Fruit fly (Drosophila melanogaster) whole organism, embryonic: ENCODE data around the gene Obp93a.

Experiments used
- ATbp ChIP-seq: fragments of 200-800 bp; sonication (Bioruptor generic); optimal IDR thresholded peaks from 2 replicates; lab custom pipeline; 2017; ENCODE audit warnings: missing biosample characterization, mild to moderate bottlenecking, missing genetic modification characterization, missing genetic modification reagents
- Atf3 ChIP-seq: fragments of 200-800 bp; sonication (Bioruptor generic); optimal IDR thresholded peaks from 3 replicates; lab custom pipeline; 2016; ENCODE audit warnings: missing biosample characterization, missing genetic modification characterization
- CG10462 ChIP-seq: fragments of 200-800 bp; sonication (Bioruptor generic); optimal IDR thresholded peaks from 2 replicates; lab custom pipeline; 2016; ENCODE audit warnings: missing biosample characterization, missing genetic modification characterization
- CG10654 ChIP-seq: fragments of 200-800 bp; sonication (Bioruptor generic); optimal IDR thresholded peaks from 2 replicates; lab custom pipeline; 2016; ENCODE audit warnings: missing biosample characterization, missing genetic modification characterization
- CG11247 ChIP-seq: fragments of 200-800 bp; sonication (Bioruptor generic); IDR thresholded peaks from 2 replicates; pipeline ENCODE4 v1.3.6; 2022; ENCODE audit warnings: missing biosample characterization, missing genetic modification characterization
- CG1602 ChIP-seq: fragments of 200-800 bp; sonication (Bioruptor generic); optimal IDR thresholded peaks from 3 replicates; lab custom pipeline; 2016; ENCODE audit warnings: missing biosample characterization, missing genetic modification characterization
- CG16863 ChIP-seq: fragments of 200-800 bp; sonication (Bioruptor generic); optimal IDR thresholded peaks from 3 replicates; lab custom pipeline; 2016; ENCODE audit warnings: missing biosample characterization, missing genetic modification characterization
- CG17328 ChIP-seq: fragments of 200-800 bp; sonication (Bioruptor generic); IDR thresholded peaks from 2 replicates; pipeline ENCODE4 v1.3.6; 2022; ENCODE audit warnings: missing biosample characterization, missing genetic modification characterization
- CG43689 ChIP-seq: fragments of 200-800 bp; sonication (Bioruptor generic); IDR thresholded peaks from 2 replicates; pipeline ENCODE4 v1.3.6; 2022; ENCODE audit warnings: missing biosample characterization, missing genetic modification characterization
- CG4820 ChIP-seq: fragments of 200-800 bp; sonication (Bioruptor generic); optimal IDR thresholded peaks from 3 replicates; lab custom pipeline; 2016; ENCODE audit warnings: missing biosample characterization, missing genetic modification characterization
- CG7839 ChIP-seq: fragments of 200-800 bp; sonication (Bioruptor generic); optimal IDR thresholded peaks from 3 replicates; lab custom pipeline; 2018; ENCODE audit warnings: missing biosample characterization, mild to moderate bottlenecking, missing genetic modification characterization, moderate library complexity
- CG7963 ChIP-seq: fragments of 200-800 bp; sonication (Bioruptor generic); IDR thresholded peaks from 3 replicates; pipeline ENCODE4 v1.3.6; 2022; ENCODE audit warnings: missing biosample characterization, missing genetic modification characterization; ENCODE audit not compliant: partially characterized antibody
- CG7987 ChIP-seq: fragments of 200-800 bp; sonication (Bioruptor generic); optimal IDR thresholded peaks from 2 replicates; lab custom pipeline; 2018; ENCODE audit warnings: missing biosample characterization, mild to moderate bottlenecking, missing genetic modification characterization, moderate library complexity
- CG9727 ChIP-seq: fragments of 200-800 bp; sonication (Bioruptor generic); optimal IDR thresholded peaks from 3 replicates; lab custom pipeline; 2017; ENCODE audit warnings: missing biosample characterization, mild to moderate bottlenecking, missing genetic modification characterization
- D19A ChIP-seq: fragments of 200-800 bp; optimal IDR thresholded peaks from 3 replicates; lab custom pipeline; 2019; ENCODE audit warnings: missing biosample characterization, mild to moderate bottlenecking, missing genetic modification characterization, moderate library complexity
- D19B ChIP-seq: fragments of 200-800 bp; sonication (Bioruptor generic); optimal IDR thresholded peaks from 2 replicates; lab custom pipeline; 2017; ENCODE audit warnings: missing biosample characterization, mild to moderate bottlenecking, missing genetic modification characterization
- Fer1 ChIP-seq: fragments of 200-800 bp; sonication (Bioruptor generic); optimal IDR thresholded peaks from 2 replicates; lab custom pipeline; 2017; ENCODE audit warnings: missing biosample characterization, mild to moderate bottlenecking, missing genetic modification characterization
- HLHmδ ChIP-seq: fragments of 200-800 bp; sonication (Bioruptor generic); optimal IDR thresholded peaks from 2 replicates; lab custom pipeline; 2018; ENCODE audit warnings: missing biosample characterization, mild to moderate bottlenecking, missing genetic modification characterization, moderate library complexity
- Hr3 ChIP-seq: fragments of 200-800 bp; sonication (Bioruptor generic); optimal IDR thresholded peaks from 3 replicates; lab custom pipeline; 2016; ENCODE audit warnings: missing biosample characterization, missing genetic modification characterization
- Jarid2 ChIP-seq: fragments of 200-800 bp; sonication (Bioruptor generic); optimal IDR thresholded peaks from 3 replicates; lab custom pipeline; 2017; ENCODE audit warnings: mild to moderate bottlenecking, missing biosample characterization, missing genetic modification reagents, missing genetic modification characterization
- Lim3 ChIP-seq: fragments of 200-800 bp; sonication (Bioruptor generic); IDR thresholded peaks from 2 replicates; pipeline ENCODE4 v1.3.6; 2022; ENCODE audit warnings: missing biosample characterization, missing genetic modification characterization
- Med ChIP-seq: fragments of 200-800 bp; sonication (Bioruptor generic); peaks from one replicate; lab custom pipeline; 2016; ENCODE audit warnings: missing biosample characterization, missing genetic modification characterization, mild to moderate bottlenecking, inconsistent platforms, moderate library complexity
- NFAT ChIP-seq: fragments of 200-800 bp; sonication (Bioruptor generic); IDR thresholded peaks from 2 replicates; pipeline ENCODE4 v1.3.6; 2022; ENCODE audit warnings: missing biosample characterization, missing genetic modification characterization
- Neu2 ChIP-seq: fragments of 200-800 bp; sonication (Bioruptor generic); optimal IDR thresholded peaks from 3 replicates; lab custom pipeline; 2016; ENCODE audit warnings: missing biosample characterization, missing genetic modification characterization, borderline replicate concordance
- Opbp ChIP-seq: fragments of 200-800 bp; sonication (Bioruptor generic); IDR thresholded peaks from 3 replicates; pipeline ENCODE4 v1.3.6; 2022; ENCODE audit warnings: missing biosample characterization, missing genetic modification characterization; ENCODE audit not compliant: partially characterized antibody
- Sry-δ ChIP-seq: fragments of 200-800 bp; sonication (Bioruptor generic); optimal IDR thresholded peaks from 2 replicates; lab custom pipeline; 2016; ENCODE audit warnings: missing biosample characterization, missing genetic modification characterization
- Stat92E ChIP-seq, 3 experiments: fragments of >200 bp in 2 of 3; fragments of 200-800 bp in 1 of 3; sonication (Bioruptor generic) in 1 of 3; optimal IDR thresholded peaks; 2 replicates each; lab custom pipeline; 2017 to 2019; ENCODE audit warnings: missing biosample characterization in 3 of 3, missing genetic modification characterization in 3 of 3, mild to moderate bottlenecking in 1 of 3, moderate library complexity in 1 of 3
- ara ChIP-seq: fragments of 200-800 bp; sonication (Bioruptor generic); IDR thresholded peaks from 2 replicates; pipeline ENCODE4 v1.3.6; 2022; ENCODE audit warnings: missing biosample characterization, missing genetic modification characterization
- az2 ChIP-seq: fragments of 200-800 bp; sonication (Bioruptor generic); optimal IDR thresholded peaks from 3 replicates; lab custom pipeline; 2016; ENCODE audit warnings: missing biosample characterization, missing genetic modification characterization
- caup ChIP-seq: fragments of 200-800 bp; sonication (Bioruptor generic); optimal IDR thresholded peaks from 3 replicates; lab custom pipeline; 2017; ENCODE audit warnings: missing biosample characterization, mild to moderate bottlenecking, missing genetic modification characterization, moderate library complexity; ENCODE audit not compliant: severe bottlenecking
- chinmo ChIP-seq: fragments of 200-800 bp; sonication (Bioruptor generic); IDR thresholded peaks from 4 replicates; pipeline ENCODE4 v1.3.6; 2022; ENCODE audit warnings: missing biosample characterization, missing genetic modification characterization; ENCODE audit not compliant: partially characterized antibody
- disco-r ChIP-seq: fragments of 200-800 bp; sonication (Bioruptor generic); optimal IDR thresholded peaks from 2 replicates; lab custom pipeline; 2016; ENCODE audit warnings: missing biosample characterization, missing genetic modification characterization
- dpn ChIP-seq, 2 experiments: fragments of 200-800 bp; sonication (Bioruptor generic); optimal IDR thresholded peaks; 3 replicates each; lab custom pipeline; 2016; ENCODE audit warnings: missing biosample characterization in 2 of 2, missing genetic modification characterization in 2 of 2
- fd102C ChIP-seq: fragments of 200-800 bp; sonication (Bioruptor generic); optimal IDR thresholded peaks from 2 replicates; lab custom pipeline; 2018; ENCODE audit warnings: missing biosample characterization, mild to moderate bottlenecking, missing genetic modification characterization, moderate library complexity
- jing ChIP-seq: fragments of 200-800 bp; sonication (Bioruptor generic); optimal IDR thresholded peaks from 2 replicates; lab custom pipeline; 2018; ENCODE audit warnings: missing biosample characterization, mild to moderate bottlenecking, missing genetic modification characterization
- kni ChIP-seq: fragments of 200-800 bp; sonication (Bioruptor generic); optimal IDR thresholded peaks from 3 replicates; lab custom pipeline; 2017; ENCODE audit warnings: mild to moderate bottlenecking, missing biosample characterization, missing genetic modification reagents, missing genetic modification characterization
- lilli ChIP-seq: fragments of 200-800 bp; sonication (Bioruptor generic); optimal IDR thresholded peaks from 3 replicates; lab custom pipeline; 2016; ENCODE audit warnings: missing biosample characterization, missing genetic modification characterization
- nmo ChIP-seq: fragments of 200-800 bp; sonication (Bioruptor generic); optimal IDR thresholded peaks from 2 replicates; lab custom pipeline; 2018; ENCODE audit warnings: missing biosample characterization, mild to moderate bottlenecking, missing genetic modification characterization, moderate library complexity
- odd ChIP-seq: fragments of 200-800 bp; sonication (Bioruptor generic); optimal IDR thresholded peaks from 2 replicates; lab custom pipeline; 2017; ENCODE audit warnings: missing biosample characterization, mild to moderate bottlenecking, missing genetic modification characterization
- sd ChIP-seq: fragments of 200-800 bp; sonication (Bioruptor generic); optimal IDR thresholded peaks from 3 replicates; lab custom pipeline; 2018; ENCODE audit warnings: missing biosample characterization, mild to moderate bottlenecking, missing genetic modification characterization, moderate library complexity
- sens-2 ChIP-seq: fragments of 200-800 bp; sonication (Bioruptor generic); IDR thresholded peaks from 2 replicates; pipeline ENCODE4 v1.3.6; 2022; ENCODE audit warnings: missing biosample characterization, missing genetic modification characterization
- sima ChIP-seq: fragments of 200-800 bp; sonication (Bioruptor generic); optimal IDR thresholded peaks from 2 replicates; lab custom pipeline; 2016; ENCODE audit warnings: missing biosample characterization, missing genetic modification characterization
- slp2 ChIP-seq: fragments of 200-800 bp; sonication (Bioruptor generic); optimal IDR thresholded peaks from 2 replicates; lab custom pipeline; 2016; ENCODE audit warnings: missing biosample characterization, missing genetic modification characterization
- so ChIP-seq: fragments of 200-800 bp; sonication (Bioruptor generic); IDR thresholded peaks from 3 replicates; pipeline ENCODE4 v1.3.6; 2022; ENCODE audit warnings: missing biosample characterization, missing genetic modification characterization
- sob ChIP-seq: fragments of 200-800 bp; sonication (Bioruptor generic); IDR thresholded peaks from 2 replicates; pipeline ENCODE4 v1.3.6; 2022; ENCODE audit warnings: missing biosample characterization, missing genetic modification characterization
- sqz ChIP-seq: fragments of 200-800 bp; sonication (Bioruptor generic); optimal IDR thresholded peaks from 3 replicates; lab custom pipeline; 2018; ENCODE audit warnings: missing biosample characterization, mild to moderate bottlenecking, missing genetic modification characterization
- tup ChIP-seq: fragments of 200-800 bp; sonication (Bioruptor generic); optimal IDR thresholded peaks from 2 replicates; lab custom pipeline; 2016; ENCODE audit warnings: missing biosample characterization, mild to moderate bottlenecking, missing genetic modification characterization, moderate library complexity
- vnd ChIP-seq: fragments of 200-800 bp; sonication (Bioruptor generic); IDR thresholded peaks from 3 replicates; pipeline ENCODE4 v1.3.6; 2022; ENCODE audit warnings: missing biosample characterization, missing genetic modification characterization; ENCODE audit not compliant: partially characterized antibody
- vvl ChIP-seq: fragments of 200-800 bp; sonication (Bioruptor generic); IDR thresholded peaks from 2 replicates; pipeline ENCODE4 v1.3.6; 2022; ENCODE audit warnings: missing biosample characterization, missing genetic modification characterization

Gene Obp93a

DNA sequence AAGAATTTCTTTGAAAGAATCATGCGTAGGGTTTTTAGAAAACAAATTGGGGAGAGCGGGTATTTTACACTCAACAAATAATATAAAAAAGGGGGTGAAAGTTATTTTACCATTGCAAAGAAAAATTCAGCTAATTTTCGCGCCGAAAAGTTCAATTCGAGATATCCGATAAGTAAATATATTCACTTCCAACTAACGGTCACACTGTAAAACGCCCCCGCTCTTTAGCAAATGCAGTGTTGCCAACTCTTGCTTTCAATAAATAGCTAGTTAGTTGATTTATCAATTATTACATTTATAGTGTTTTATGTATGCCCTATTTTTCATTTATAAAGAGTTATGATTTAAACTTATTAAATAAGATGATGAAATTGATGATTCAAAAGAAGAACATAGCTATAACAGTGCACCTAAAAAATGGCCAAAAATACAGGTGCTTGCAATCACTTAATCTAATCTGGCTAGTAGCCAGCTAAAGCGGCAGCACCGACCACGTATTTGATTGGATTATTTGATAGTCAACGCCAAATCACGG is 8.8 kb upstream of the Obp93a start, which contains the start of gene meigo (continued):
- no peak for TF ChIP-seq jing
- peak; percentile 75 for TF ChIP-seq Fer1 (GFP tag; lab: Kevin White, UChicago)
- peak; percentile 84 for TF ChIP-seq lilli (GFP tag; lab: Kevin White, UChicago)
- peak; percentile 42 for TF ChIP-seq CG4820 (GFP tag; lab: Kevin White, UChicago)
- peak; percentile 77 for TF ChIP-seq sd (tag; lab: Kevin White, UChicago)
- TF ChIP-seq sqz (GFP tag; lab: Kevin White, UChicago) = no peak
- no peak for TF ChIP-seq CG7839 (tag; lab: Kevin White, UChicago)
- no peak for TF ChIP-seq Neu2 (GFP tag; lab: Kevin White, UChicago)
- no peak for TF ChIP-seq ara (GFP tag; lab: Robert Waterston, UW)
- peak; percentile 35 for TF ChIP-seq CG1602 (GFP tag; lab: Kevin White, UChicago)
- no peak for TF ChIP-seq disco-r (GFP tag; lab: Kevin White, UChicago)
- TF ChIP-seq tup = no peak
- TF ChIP-seq NFAT (GFP tag; lab: Robert Waterston, UW) = peak; percentile 70; the same call in 1 of the 2 replicates
- peak; percentile 86 for TF ChIP-seq nmo (GFP tag; lab: Kevin White, UChicago)
- peak; percentile 37 for TF ChIP-seq CG9727 (GFP tag; lab: Kevin White, UChicago)
- peak in 1 of 3 experiments; percentile 63 for TF ChIP-seq Stat92E (GFP tag; optimal IDR thresholded peaks at IDR 0.05; lab: Kevin White, UChicago)
- peak; percentile 67 for TF ChIP-seq CG10654 (GFP tag; lab: Kevin White, UChicago)
- TF ChIP-seq CG16863 (GFP tag; lab: Kevin White, UChicago) = peak; percentile 54
- no peak for TF ChIP-seq CG7963 (GFP tag; lab: Robert Waterston, UW)
- 0 out of 2 replicates have a peak, but pooled peaks have one; percentile 33 for TF ChIP-seq sens-2
- peak; percentile 91 for TF ChIP-seq Med (GFP tag; lab: Kevin White, UChicago)
- peak; percentile 6 for TF ChIP-seq D19B (GFP tag; lab: Kevin White, UChicago)
- no peak for TF ChIP-seq vnd (GFP tag; lab: Robert Waterston, UW)
- TF ChIP-seq chinmo (GFP tag; lab: Robert Waterston, UW) = 0 out of 4 replicates have a peak, but pooled peaks have one; percentile 21
- 0 out of 3 replicates have a peak, but pooled peaks have one; percentile 51 for TF ChIP-seq so (GFP tag; lab: Robert Waterston, UW)
- TF ChIP-seq CG7987 (GFP tag; lab: Kevin White, UChicago) = peak; percentile 32
- TF ChIP-seq Lim3 (GFP tag; lab: Robert Waterston, UW) = no peak
- peak; percentile 77 for TF ChIP-seq sob (GFP tag; lab: Robert Waterston, UW)
- no peak for TF ChIP-seq odd
- TF ChIP-seq sima (GFP tag; lab: Kevin White, UChicago) = no peak
- peak; percentile 3 for TF ChIP-seq slp2 (GFP tag; lab: Kevin White, UChicago)
- TF ChIP-seq Opbp (GFP tag; lab: Robert Waterston, UW) = no peak
- no peak for TF ChIP-seq D19A (tag; lab: Kevin White, UChicago)
- no peak; the same call in 1 of the 2 replicates for TF ChIP-seq CG17328
- TF ChIP-seq Hr3 (GFP tag; lab: Kevin White, UChicago) = peak; percentile 68
- peak; percentile 43 for TF ChIP-seq kni (GFP tag; lab: Kevin White, UChicago)
- TF ChIP-seq caup (GFP tag; lab: Kevin White, UChicago) = no peak
- no peak for TF ChIP-seq CG43689
- no peak for TF ChIP-seq CG10462
- no peak for TF ChIP-seq HLHmδ (GFP tag; lab: Kevin White, UChicago)
- peak; percentile 53; the same call in 1 of the 2 replicates for TF ChIP-seq CG11247 (GFP tag; lab: Robert Waterston, UW)
- TF ChIP-seq Sry-δ = peak; percentile 59
- TF ChIP-seq Jarid2 (GFP tag; lab: Kevin White, UChicago) = no peak
- TF ChIP-seq ATbp (GFP tag; lab: Kevin White, UChicago) = no peak
- no peak for TF ChIP-seq fd102C (GFP tag; lab: Kevin White, UChicago)
- TF ChIP-seq Atf3 (GFP tag; lab: Kevin White, UChicago) = peak; percentile 19
- peak; percentile 33 for TF ChIP-seq az2 (GFP tag; lab: Kevin White, UChicago)
- TF ChIP-seq vvl (GFP tag; lab: Robert Waterston, UW) = peak; percentile 74
- TF ChIP-seq dpn (GFP tag; optimal IDR thresholded peaks at IDR 0.05; lab: Kevin White, UChicago) = peak; percentile 62 to 72
